Worm (Caenorhabditis elegans): ENCODE measurements around the gene Y53C12A.11.

Y53C12A.11 gene

ce11 chrII:9718631-9719252 lies at the start of gene Y53C12A.11:
Gene Y53C12A.11 (minus strand): TSS chrII:9718698.
- TF ChIP-seq lsy-2 (tag; optimal IDR thresholded peaks at IDR 0.05) = peak in 1 of 2 experiments; percentile 65

ce11 chrII:9764696-9765095 lies 46.2 kb upstream of the Y53C12A.11 start:
- TF ChIP-seq mab-5 (tag; optimal IDR thresholded peaks at IDR 0.05) (no peak), lin-39 (tag; optimal IDR thresholded peaks at IDR 0.05) (no peak), dmd-4 (tag; optimal IDR thresholded peaks at IDR 0.05) (no peak), lin-11 (tag; optimal IDR thresholded peaks at IDR 0.05) (no peak), aly-2 (tag; optimal IDR thresholded peaks at IDR 0.05) (no peak), ZK546.5 (tag; optimal IDR thresholded peaks at IDR 0.05) (no peak), sma-9 (GFP tag; optimal IDR thresholded peaks at IDR 0.05) (no peak), sma-9 (tag; optimal IDR thresholded peaks at IDR 0.05) (no peak), mbf-1 (tag; optimal IDR thresholded peaks at IDR 0.05) (no peak), nhr-21 (tag; optimal IDR thresholded peaks at IDR 0.05) (no peak), alr-1 (tag; optimal IDR thresholded peaks at IDR 0.05) (no peak), nhr-129 (tag; optimal IDR thresholded peaks at IDR 0.05) (no peak), blmp-1 (tag; optimal IDR thresholded peaks at IDR 0.05; ENCODE audit: insufficient read depth) (no peak), ama-1 (optimal IDR thresholded peaks at IDR 0.05) (no peak), sma-3 (GFP tag; optimal IDR thresholded peaks at IDR 0.05) (no peak), sem-4 (tag; optimal IDR thresholded peaks at IDR 0.05) (no peak)

ce11 chrII:9759382-9759781 lies 40.9 kb upstream of the Y53C12A.11 start:
- TF ChIP-seq snpc-4 (tag; optimal IDR thresholded peaks at IDR 0.05) = no peak
- peak; percentile 9 for TF ChIP-seq sma-9 (GFP tag; optimal IDR thresholded peaks at IDR 0.05)
- no peak for TF ChIP-seq sma-9 (tag; optimal IDR thresholded peaks at IDR 0.05)
- no peak for TF ChIP-seq ztf-4 (tag; optimal IDR thresholded peaks at IDR 0.05)
- no peak for TF ChIP-seq lin-39 (tag; optimal IDR thresholded peaks at IDR 0.05)

- no peak for TF ChIP-seq lin-11 (tag; optimal IDR thresholded peaks at IDR 0.05)
- no peak for TF ChIP-seq lin-13 (GFP tag; optimal IDR thresholded peaks at IDR 0.05)
- TF ChIP-seq C34F6.9 (tag; optimal IDR thresholded peaks at IDR 0.05) = peak; percentile 40
- peak; percentile 57 for TF ChIP-seq F13H6.1 (tag; optimal IDR thresholded peaks at IDR 0.05)
- peak; percentile 70 for TF ChIP-seq sma-9 (GFP tag; optimal IDR thresholded peaks at IDR 0.05)
- TF ChIP-seq sma-9 (tag; optimal IDR thresholded peaks at IDR 0.05) = no peak
- no peak for TF ChIP-seq nhr-6 (tag; optimal IDR thresholded peaks at IDR 0.05)
- TF ChIP-seq crh-2 (tag; optimal IDR thresholded peaks at IDR 0.05) = no peak
- no peak for TF ChIP-seq nhr-237 (tag; optimal IDR thresholded peaks at IDR 0.05)
- TF ChIP-seq nhr-11 (tag; optimal IDR thresholded peaks at IDR 0.05) = no peak
- peak in 1 of 2 experiments; percentile 39 for TF ChIP-seq lsy-2 (tag; optimal IDR thresholded peaks at IDR 0.05)
- TF ChIP-seq nhr-21 (tag; optimal IDR thresholded peaks at IDR 0.05) = no peak
- TF ChIP-seq nhr-25 (tag; optimal IDR thresholded peaks at IDR 0.05) = no peak
- TF ChIP-seq nhr-129 (tag; optimal IDR thresholded peaks at IDR 0.05) = peak; percentile 33
- TF ChIP-seq nhr-77 (tag; optimal IDR thresholded peaks at IDR 0.05) = no peak
- no peak for TF ChIP-seq sem-4 (tag; optimal IDR thresholded peaks at IDR 0.05)
- no peak for TF ChIP-seq gmeb-1 (tag; optimal IDR thresholded peaks at IDR 0.05)
Measured at ce11 chrII:9757651-9758282, 39.3 kb upstream of the Y53C12A.11 start, which contains the start of gene shk-1. Gene shk-1 (plus strand): TSS chrII:9758232.

ce11 chrII:9755425-9755824 lies 36.9 kb upstream of the Y53C12A.11 start:
- TF ChIP-seq R02D3.7 (tag; optimal IDR thresholded peaks at IDR 0.05) = no peak
- TF ChIP-seq unc-55 (GFP tag; optimal IDR thresholded peaks at IDR 0.05) = peak; percentile 40
- TF ChIP-seq egl-27 (tag; optimal IDR thresholded peaks at IDR 0.05) = no peak
- peak in 1 of 2 experiments; percentile 13 for TF ChIP-seq lsy-2 (tag; optimal IDR thresholded peaks at IDR 0.05)
- TF ChIP-seq fos-1 (tag; optimal IDR thresholded peaks at IDR 0.05) = no peak
- TF ChIP-seq mab-5 (tag; optimal IDR thresholded peaks at IDR 0.05) = peak; percentile 38
- TF ChIP-seq alr-1 (tag; optimal IDR thresholded peaks at IDR 0.05) = no peak
